Fruit fly (Drosophila melanogaster) Kc167 (cell line): ENCODE results near the gene eRF1.

Experiments used
- Myc ChIP-seq: fragments of >200 bp; optimal IDR thresholded peaks from 2 replicates; lab custom pipeline; 2017; ENCODE audit warnings: missing external identifiers
- h ChIP-seq: fragments of >200 bp; optimal IDR thresholded peaks from 3 replicates; lab custom pipeline; 2018; ENCODE audit warnings: missing external identifiers
- insv ChIP-seq: fragments of >200 bp; optimal IDR thresholded peaks from 3 replicates; lab custom pipeline; 2018; ENCODE audit warnings: missing external identifiers
- psq ChIP-seq: fragments of >200 bp; optimal IDR thresholded peaks from 2 replicates; lab custom pipeline; 2017; ENCODE audit warnings: missing external identifiers
- ttk ChIP-seq: sonication (Bioruptor generic); optimal IDR thresholded peaks from 2 replicates; lab custom pipeline; 2017; ENCODE audit warnings: missing external identifiers

DNA sequence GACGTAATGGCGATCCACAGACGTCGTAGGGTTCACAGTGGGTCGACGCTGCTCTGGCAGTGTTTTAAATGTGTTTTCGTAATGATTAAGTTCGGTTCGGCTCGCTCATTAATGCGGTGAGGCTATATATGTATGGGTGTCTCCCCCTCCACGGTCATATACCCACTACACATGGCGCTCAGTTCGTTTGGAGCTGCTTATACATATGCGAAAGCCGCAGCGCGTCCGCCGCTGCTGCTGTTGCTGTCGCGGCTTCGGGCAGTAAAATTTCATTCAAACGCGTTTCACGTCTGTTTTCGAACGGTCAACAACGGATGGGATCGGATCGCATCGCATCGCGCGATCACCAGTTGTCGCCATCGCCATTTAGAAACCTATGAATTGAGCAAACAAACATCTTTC is 37.8 kb downstream of the eRF1 start:
- TF ChIP-seq psq (lab: Kevin White, UChicago) = no peak
- no peak for TF ChIP-seq h (lab: Kevin White, UChicago)
- no peak for TF ChIP-seq ttk (lab: Kevin White, UChicago)
- TF ChIP-seq insv (lab: Kevin White, UChicago) = no peak
- TF ChIP-seq Myc (lab: Kevin White, UChicago) = no peak
